Worm (Caenorhabditis elegans) whole organism, early embryonic: Measurements from ENCODE around the gene ZC443.3.
A peak's percentile ranks its signal among the peaks of the same experiment; 100 is the strongest.

Experiments
- F13C5.2 ChIP-seq: sonication (generic microtip); optimal IDR thresholded peaks from 2 replicates; lab custom pipeline; 2017; ENCODE audit warnings: mild to moderate bottlenecking, missing genetic modification characterization, inconsistent platforms, missing compliant biosample characterization
- ama-1 ChIP-seq: fragments of 150-350 bp; optimal IDR thresholded peaks from 2 replicates; lab custom pipeline; 2014
- ceh-36 ChIP-seq: sonication (generic microtip); optimal IDR thresholded peaks from 2 replicates; lab custom pipeline; 2016; ENCODE audit warnings: missing genetic modification characterization, inconsistent platforms, missing compliant biosample characterization
- ets-7 ChIP-seq: sonication (generic microtip); optimal IDR thresholded peaks from 2 replicates; lab custom pipeline; 2016; ENCODE audit warnings: missing genotype, missing genetic modification characterization, missing compliant biosample characterization
- flt-1 ChIP-seq: fragments of 200-800 bp; sonication (Bioruptor generic); IDR thresholded peaks from 2 replicates; pipeline ENCODE4 v1.3.6; 2022; ENCODE audit warnings: missing genetic modification characterization, missing compliant biosample characterization
- hmg-4 ChIP-seq: fragments of 200-800 bp; sonication (Bioruptor generic); optimal IDR thresholded peaks from 2 replicates; lab custom pipeline; 2018; ENCODE audit warnings: mild to moderate bottlenecking, missing genetic modification characterization, missing compliant biosample characterization
- hnd-1 ChIP-seq: sonication (generic microtip); optimal IDR thresholded peaks from 2 replicates; lab custom pipeline; 2016; ENCODE audit warnings: missing genetic modification characterization, missing compliant biosample characterization
- scrt-1 ChIP-seq: fragments of 200-800 bp; sonication (Bioruptor generic); IDR thresholded peaks from 2 replicates; pipeline ENCODE4 v1.3.6; 2022; ENCODE audit warnings: missing genetic modification characterization, missing compliant biosample characterization
- sea-1 ChIP-seq: fragments of 200-800 bp; sonication (Bioruptor generic); conservative IDR thresholded peaks from 2 replicates; pipeline ENCODE4 v1.3.6; 2022; ENCODE audit warnings: missing genetic modification characterization, missing compliant biosample characterization
- tbx-37 ChIP-seq: fragments of 200-800 bp; sonication (Bioruptor generic); conservative IDR thresholded peaks from 2 replicates; pipeline ENCODE4 v1.3.6; 2022; ENCODE audit warnings: missing genetic modification reagents, missing genetic modification characterization, missing compliant biosample characterization
- tra-4 ChIP-seq: sonication (generic microtip); optimal IDR thresholded peaks from 2 replicates; lab custom pipeline; 2017; ENCODE audit warnings: missing genetic modification characterization, missing compliant biosample characterization

ce11 chrV:12780248-12780647 is 33.7 kb downstream of the ZC443.3 start:
- TF ChIP-seq tbx-37 (GFP tag; lab: Robert Waterston, UW) (peak; percentile 94), tra-4 (tag; lab: Kevin White, UChicago) (peak; percentile 74), hmg-4 (GFP tag; lab: Kevin White, UChicago) (peak; percentile 94), ama-1 (lab: Kevin White, UChicago) (no peak), ets-7 (tag; lab: Kevin White, UChicago) (peak; percentile 77), hnd-1 (tag; lab: Kevin White, UChicago) (peak; percentile 88), flt-1 (GFP tag; lab: Robert Waterston, UW) (peak; percentile 97), scrt-1 (GFP tag; lab: Robert Waterston, UW) (peak; percentile 98), F13C5.2 (tag; lab: Kevin White, UChicago) (peak; percentile 88), sea-1 (GFP tag; lab: Robert Waterston, UW) (peak; percentile 98), ceh-36 (tag; lab: Kevin White, UChicago) (peak; percentile 93)
